Fruit fly (Drosophila melanogaster) whole organism, embryonic: ENCODE measurements around the gene mRpL30.

Source experiments
- Ada2b ChIP-seq: fragments of 200-800 bp; sonication (Bioruptor generic); IDR thresholded peaks from 2 replicates; pipeline ENCODE4 v1.3.6; 2022; ENCODE audit warnings: missing biosample characterization, missing genetic modification characterization
- Adf1 ChIP-seq: fragments of 200-800 bp; sonication (Bioruptor generic); IDR thresholded peaks from 2 replicates; pipeline ENCODE4 v1.3.6; 2022; ENCODE audit warnings: missing biosample characterization, missing genetic modification characterization
- Atf6 ChIP-seq: fragments of 200-800 bp; sonication (Bioruptor generic); IDR thresholded peaks from 2 replicates; pipeline ENCODE4 v1.3.6; 2022; ENCODE audit warnings: missing biosample characterization, missing genetic modification characterization
- B-H1 ChIP-seq: fragments of 200-800 bp; sonication (Bioruptor generic); IDR thresholded peaks from 3 replicates; pipeline ENCODE4 v1.3.6; 2022; ENCODE audit warnings: missing biosample characterization, missing genetic modification characterization
- BtbVII ChIP-seq: fragments of 200-800 bp; sonication (Bioruptor generic); optimal IDR thresholded peaks from 3 replicates; lab custom pipeline; 2017; ENCODE audit warnings: missing biosample characterization, mild to moderate bottlenecking, missing genetic modification characterization
- Bteb2 ChIP-seq: fragments of 200-800 bp; sonication (Bioruptor generic); optimal IDR thresholded peaks from 2 replicates; lab custom pipeline; 2016; ENCODE audit warnings: missing biosample characterization, missing genetic modification characterization
- CG11504 ChIP-seq: fragments of 200-800 bp; sonication (Bioruptor generic); optimal IDR thresholded peaks from 3 replicates; lab custom pipeline; 2019; ENCODE audit warnings: missing biosample characterization, mild to moderate bottlenecking, missing genetic modification characterization, moderate library complexity
- CG12155 ChIP-seq: fragments of 200-800 bp; sonication (Bioruptor generic); optimal IDR thresholded peaks from 3 replicates; lab custom pipeline; 2016; ENCODE audit warnings: missing biosample characterization, missing genetic modification characterization
- CG12659 ChIP-seq: fragments of 200-800 bp; sonication (Bioruptor generic); optimal IDR thresholded peaks from 3 replicates; lab custom pipeline; 2017; ENCODE audit warnings: mild to moderate bottlenecking, missing biosample characterization, missing genetic modification reagents, missing genetic modification characterization
- CG12769 ChIP-seq: fragments of 200-800 bp; sonication (Bioruptor generic); optimal IDR thresholded peaks from 2 replicates; lab custom pipeline; 2019; ENCODE audit warnings: missing biosample characterization, mild to moderate bottlenecking, missing genetic modification characterization, moderate library complexity
- CG14965 ChIP-seq: fragments of 200-800 bp; sonication (Bioruptor generic); optimal IDR thresholded peaks from 2 replicates; lab custom pipeline; 2016; ENCODE audit warnings: missing biosample characterization, missing genetic modification characterization, borderline replicate concordance
- CG15269 ChIP-seq: fragments of 200-800 bp; sonication (Bioruptor generic); optimal IDR thresholded peaks from 2 replicates; lab custom pipeline; 2018; ENCODE audit warnings: missing biosample characterization, mild to moderate bottlenecking, missing genetic modification characterization, moderate library complexity
- CG18619 ChIP-seq: fragments of 200-800 bp; sonication (Bioruptor generic); optimal IDR thresholded peaks from 3 replicates; lab custom pipeline; 2017; ENCODE audit warnings: missing biosample characterization, mild to moderate bottlenecking, missing genetic modification characterization
- CG2712 ChIP-seq: fragments of 200-800 bp; optimal IDR thresholded peaks from 3 replicates; lab custom pipeline; 2019; ENCODE audit warnings: missing biosample characterization, mild to moderate bottlenecking, missing genetic modification characterization, moderate library complexity
- CG30431 ChIP-seq: fragments of 200-800 bp; sonication (Bioruptor generic); optimal IDR thresholded peaks from 2 replicates; lab custom pipeline; 2017; ENCODE audit warnings: missing biosample characterization, missing genetic modification characterization
- CG31441 ChIP-seq: fragments of 200-800 bp; sonication (Bioruptor generic); IDR thresholded peaks from 2 replicates; pipeline ENCODE4 v1.3.6; 2022; ENCODE audit warnings: missing biosample characterization, missing genetic modification characterization
- CG34224 ChIP-seq: fragments of 200-800 bp; sonication (Bioruptor generic); IDR thresholded peaks from 3 replicates; pipeline ENCODE4 v1.3.6; 2022; ENCODE audit warnings: missing biosample characterization, missing genetic modification characterization; ENCODE audit not compliant: partially characterized antibody
- CG3847 ChIP-seq: fragments of 200-800 bp; sonication (Bioruptor generic); IDR thresholded peaks from 2 replicates; pipeline ENCODE4 v1.3.6; 2022; ENCODE audit warnings: missing biosample characterization, missing genetic modification characterization
- CG6272 ChIP-seq: fragments of 200-800 bp; sonication (Bioruptor generic); IDR thresholded peaks from 2 replicates; pipeline ENCODE4 v1.3.6; 2022; ENCODE audit warnings: missing biosample characterization, missing genetic modification characterization
- CG7928 ChIP-seq: fragments of 200-800 bp; sonication (Bioruptor generic); optimal IDR thresholded peaks from 2 replicates; lab custom pipeline; 2017; ENCODE audit warnings: missing biosample characterization, mild to moderate bottlenecking, missing genetic modification characterization
- CG9817 ChIP-seq: fragments of 200-800 bp; sonication (Bioruptor generic); optimal IDR thresholded peaks from 2 replicates; lab custom pipeline; 2018; ENCODE audit warnings: missing biosample characterization, mild to moderate bottlenecking, missing genetic modification characterization, moderate library complexity
- D19A ChIP-seq: fragments of 200-800 bp; optimal IDR thresholded peaks from 3 replicates; lab custom pipeline; 2019; ENCODE audit warnings: missing biosample characterization, mild to moderate bottlenecking, missing genetic modification characterization, moderate library complexity
- D19B ChIP-seq: fragments of 200-800 bp; sonication (Bioruptor generic); optimal IDR thresholded peaks from 2 replicates; lab custom pipeline; 2017; ENCODE audit warnings: missing biosample characterization, mild to moderate bottlenecking, missing genetic modification characterization
- Dek ChIP-seq: fragments of 200-800 bp; sonication (Bioruptor generic); optimal IDR thresholded peaks from 3 replicates; lab custom pipeline; 2019; ENCODE audit warnings: missing biosample characterization, mild to moderate bottlenecking, missing genetic modification characterization, moderate library complexity
- Doc2 ChIP-seq: fragments of 200-800 bp; sonication (Bioruptor generic); IDR thresholded peaks from 2 replicates; pipeline ENCODE4 v1.3.6; 2022; ENCODE audit warnings: missing biosample characterization, missing genetic modification characterization
- ERR ChIP-seq: fragments of 200-800 bp; sonication (Bioruptor generic); optimal IDR thresholded peaks from 2 replicates; lab custom pipeline; 2016; ENCODE audit warnings: missing biosample characterization, missing genetic modification characterization
- Fer3 ChIP-seq: fragments of 200-800 bp; sonication (Bioruptor generic); optimal IDR thresholded peaks from 2 replicates; lab custom pipeline; 2018; ENCODE audit warnings: missing biosample characterization, mild to moderate bottlenecking, missing genetic modification characterization, moderate library complexity
- HLHmδ ChIP-seq: fragments of 200-800 bp; sonication (Bioruptor generic); optimal IDR thresholded peaks from 2 replicates; lab custom pipeline; 2018; ENCODE audit warnings: missing biosample characterization, mild to moderate bottlenecking, missing genetic modification characterization, moderate library complexity
- Med ChIP-seq: fragments of 200-800 bp; sonication (Bioruptor generic); peaks from one replicate; lab custom pipeline; 2016; ENCODE audit warnings: missing biosample characterization, missing genetic modification characterization, mild to moderate bottlenecking, inconsistent platforms, moderate library complexity
- Oli ChIP-seq: fragments of 200-800 bp; sonication (Bioruptor generic); optimal IDR thresholded peaks from 2 replicates; lab custom pipeline; 2018; ENCODE audit warnings: missing biosample characterization, mild to moderate bottlenecking, missing genetic modification characterization, moderate library complexity
- Opbp ChIP-seq: fragments of 200-800 bp; sonication (Bioruptor generic); IDR thresholded peaks from 3 replicates; pipeline ENCODE4 v1.3.6; 2022; ENCODE audit warnings: missing biosample characterization, missing genetic modification characterization; ENCODE audit not compliant: partially characterized antibody
- PHDP ChIP-seq: fragments of 200-800 bp; sonication (Bioruptor generic); optimal IDR thresholded peaks from 3 replicates; lab custom pipeline; 2018; ENCODE audit warnings: missing biosample characterization, mild to moderate bottlenecking, missing genetic modification characterization, moderate library complexity
- Ptx1 ChIP-seq: fragments of 200-800 bp; sonication (Bioruptor generic); IDR thresholded peaks from 2 replicates; pipeline ENCODE4 v1.3.6; 2022; ENCODE audit warnings: missing biosample characterization, missing genetic modification characterization
- Xbp1 ChIP-seq: fragments of 200-800 bp; sonication (Bioruptor generic); optimal IDR thresholded peaks from 3 replicates; lab custom pipeline; 2016; ENCODE audit warnings: missing biosample characterization, mild to moderate bottlenecking, missing genetic modification characterization
- ato ChIP-seq: fragments of 200-800 bp; sonication (Bioruptor generic); IDR thresholded peaks from 2 replicates; pipeline ENCODE4 v1.3.6; 2022; ENCODE audit warnings: missing biosample characterization, missing genetic modification characterization; ENCODE audit not compliant: partially characterized antibody
- chm ChIP-seq: fragments of 200-800 bp; sonication (Bioruptor generic); IDR thresholded peaks from 2 replicates; pipeline ENCODE4 v1.3.6; 2022; ENCODE audit warnings: missing biosample characterization, missing genetic modification characterization
- danr ChIP-seq: fragments of 200-800 bp; sonication (Bioruptor generic); IDR thresholded peaks from 2 replicates; pipeline ENCODE4 v1.3.6; 2022; ENCODE audit warnings: missing biosample characterization, missing genetic modification characterization
- dm ChIP-seq: fragments of 200-800 bp; sonication (Bioruptor generic); optimal IDR thresholded peaks from 3 replicates; lab custom pipeline; 2016; ENCODE audit warnings: missing biosample characterization, missing genetic modification characterization
- emc ChIP-seq: fragments of 200-800 bp; sonication (Bioruptor generic); optimal IDR thresholded peaks from 2 replicates; lab custom pipeline; 2016; ENCODE audit warnings: missing biosample characterization, missing genetic modification characterization
- eyg ChIP-seq: fragments of 200-800 bp; sonication (Bioruptor generic); optimal IDR thresholded peaks from 3 replicates; lab custom pipeline; 2016; ENCODE audit warnings: missing biosample characterization, missing genetic modification characterization
- fd102C ChIP-seq: fragments of 200-800 bp; sonication (Bioruptor generic); optimal IDR thresholded peaks from 2 replicates; lab custom pipeline; 2018; ENCODE audit warnings: missing biosample characterization, mild to moderate bottlenecking, missing genetic modification characterization, moderate library complexity
- her ChIP-seq: fragments of 200-800 bp; sonication (Bioruptor generic); optimal IDR thresholded peaks from 2 replicates; lab custom pipeline; 2016; ENCODE audit warnings: missing biosample characterization, missing genetic modification characterization
- jigr1 ChIP-seq: fragments of 200-800 bp; sonication (Bioruptor generic); IDR thresholded peaks from 3 replicates; pipeline ENCODE4 v1.3.6; 2022; ENCODE audit warnings: missing biosample characterization, missing genetic modification characterization
- lilli ChIP-seq: fragments of 200-800 bp; sonication (Bioruptor generic); optimal IDR thresholded peaks from 3 replicates; lab custom pipeline; 2016; ENCODE audit warnings: missing biosample characterization, missing genetic modification characterization
- nerfin-2 ChIP-seq: fragments of 200-800 bp; sonication (Bioruptor generic); IDR thresholded peaks from 2 replicates; pipeline ENCODE4 v1.3.6; 2022; ENCODE audit warnings: missing biosample characterization, missing genetic modification characterization; ENCODE audit not compliant: partially characterized antibody
- prd ChIP-seq, 3 experiments: fragments of >200 bp in 2 of 3; fragments of 200-800 bp in 1 of 3; sonication (Bioruptor generic) in 1 of 3; optimal IDR thresholded peaks in 2 of 3; IDR thresholded peaks in 1 of 3; 2 replicates in 2 of 3; 3 replicates in 1 of 3; pipeline versions ENCODE4 v1.3.6 to Lab custom; 2017 to 2022; ENCODE audit warnings: missing biosample characterization in 1 of 3, missing genetic modification characterization in 1 of 3
- pzg ChIP-seq: fragments of 200-800 bp; sonication (Bioruptor generic); optimal IDR thresholded peaks from 3 replicates; lab custom pipeline; 2018; ENCODE audit warnings: missing biosample characterization, mild to moderate bottlenecking, missing genetic modification characterization, moderate library complexity
- rib ChIP-seq: fragments of 200-800 bp; sonication (Bioruptor generic); IDR thresholded peaks from 2 replicates; pipeline ENCODE4 v1.3.6; 2022; ENCODE audit warnings: missing biosample characterization, missing genetic modification characterization
- slbo ChIP-seq: fragments of 200-800 bp; sonication (Bioruptor generic); IDR thresholded peaks from 2 replicates; pipeline ENCODE4 v1.3.6; 2022; ENCODE audit warnings: missing biosample characterization, missing genetic modification characterization
- vnd ChIP-seq: fragments of 200-800 bp; sonication (Bioruptor generic); IDR thresholded peaks from 3 replicates; pipeline ENCODE4 v1.3.6; 2022; ENCODE audit warnings: missing biosample characterization, missing genetic modification characterization; ENCODE audit not compliant: partially characterized antibody

mRpL30 gene

dm6 chrX:4691226-4691625 is 43.6 kb downstream of the mRpL30 start:
- TF ChIP-seq CG15269 = peak; percentile 40
- peak; percentile 7 for TF ChIP-seq CG30431 (GFP tag; lab: Kevin White, UChicago)
- TF ChIP-seq Opbp (GFP tag; lab: Robert Waterston, UW) = no peak
- TF ChIP-seq Dek = peak; percentile 23
- no peak for TF ChIP-seq prd (optimal IDR thresholded peaks at IDR 0.05; lab: Kevin White, UChicago)
- peak; percentile 43; the same call in 1 of the 3 replicates for TF ChIP-seq prd (GFP tag; IDR thresholded peaks at IDR 0.05; lab: Robert Waterston, UW)
- no peak for TF ChIP-seq ERR (GFP tag; lab: Kevin White, UChicago)
- TF ChIP-seq fd102C (GFP tag; lab: Kevin White, UChicago) = no peak
- peak; percentile 45; the same call in 1 of the 2 replicates for TF ChIP-seq Atf6
- TF ChIP-seq Med (GFP tag; lab: Kevin White, UChicago) = peak; percentile 52
- peak; percentile 52 for TF ChIP-seq CG2712 (tag; lab: Kevin White, UChicago)
- TF ChIP-seq Doc2 (GFP tag; lab: Robert Waterston, UW) = no peak
- TF ChIP-seq eyg (GFP tag; lab: Kevin White, UChicago) = no peak
- TF ChIP-seq CG6272 (GFP tag; lab: Robert Waterston, UW) = no peak
- TF ChIP-seq emc (GFP tag; lab: Kevin White, UChicago) = no peak
- no peak for TF ChIP-seq CG34224 (GFP tag; lab: Robert Waterston, UW)
- no peak; the same call in 1 of the 2 replicates for TF ChIP-seq Adf1 (GFP tag; lab: Robert Waterston, UW)
- TF ChIP-seq jigr1 = no peak
- peak; percentile 19 for TF ChIP-seq lilli (GFP tag; lab: Kevin White, UChicago)
- no peak for TF ChIP-seq rib (GFP tag; lab: Robert Waterston, UW)
- TF ChIP-seq Oli = peak; percentile 20
- TF ChIP-seq ato (GFP tag; lab: Robert Waterston, UW) = no peak
- no peak for TF ChIP-seq CG3847 (GFP tag; lab: Robert Waterston, UW)
- TF ChIP-seq CG11504 (tag; lab: Kevin White, UChicago) = peak; percentile 56
- TF ChIP-seq danr = no peak
- peak; percentile 0 for TF ChIP-seq D19B (GFP tag; lab: Kevin White, UChicago)
- no peak for TF ChIP-seq Bteb2 (GFP tag; lab: Kevin White, UChicago)
- peak; percentile 39; the same call in 1 of the 2 replicates for TF ChIP-seq Ada2b (GFP tag; lab: Robert Waterston, UW)
- peak; percentile 1 for TF ChIP-seq BtbVII
- TF ChIP-seq Ptx1 (GFP tag; lab: Robert Waterston, UW) = peak; percentile 44; the same call in 1 of the 2 replicates
- TF ChIP-seq Fer3 (tag; lab: Kevin White, UChicago) = peak; percentile 14
- TF ChIP-seq pzg (GFP tag; lab: Kevin White, UChicago) = no peak
- no peak for TF ChIP-seq nerfin-2 (GFP tag; lab: Robert Waterston, UW)
- TF ChIP-seq CG14965 (GFP tag; lab: Kevin White, UChicago) = no peak
- TF ChIP-seq CG12659 (GFP tag; lab: Kevin White, UChicago) = peak; percentile 17
- no peak for TF ChIP-seq vnd
- TF ChIP-seq CG31441 (GFP tag; lab: Robert Waterston, UW) = peak; percentile 36; the same call in 1 of the 2 replicates
- peak; percentile 32 for TF ChIP-seq Xbp1 (GFP tag; lab: Kevin White, UChicago)
- TF ChIP-seq her = no peak
- peak; percentile 7 for TF ChIP-seq CG12769 (tag; lab: Kevin White, UChicago)
- no peak for TF ChIP-seq B-H1 (GFP tag; lab: Robert Waterston, UW)
- peak; percentile 21 for TF ChIP-seq D19A
- TF ChIP-seq dm (GFP tag; lab: Kevin White, UChicago) = no peak
- TF ChIP-seq CG18619 (GFP tag; lab: Kevin White, UChicago) = no peak
- TF ChIP-seq HLHmδ = no peak
- TF ChIP-seq CG12155 (GFP tag; lab: Kevin White, UChicago) = no peak
- TF ChIP-seq CG7928 (GFP tag; lab: Kevin White, UChicago) = no peak
- TF ChIP-seq slbo (GFP tag; lab: Robert Waterston, UW) = peak; percentile 49
- TF ChIP-seq chm = no peak
- peak; percentile 20 for TF ChIP-seq CG9817 (tag; lab: Kevin White, UChicago)
- peak; percentile 42 for TF ChIP-seq PHDP
